Worm (Caenorhabditis elegans): ENCODE results near the gene T12D8.5.

DNA sequence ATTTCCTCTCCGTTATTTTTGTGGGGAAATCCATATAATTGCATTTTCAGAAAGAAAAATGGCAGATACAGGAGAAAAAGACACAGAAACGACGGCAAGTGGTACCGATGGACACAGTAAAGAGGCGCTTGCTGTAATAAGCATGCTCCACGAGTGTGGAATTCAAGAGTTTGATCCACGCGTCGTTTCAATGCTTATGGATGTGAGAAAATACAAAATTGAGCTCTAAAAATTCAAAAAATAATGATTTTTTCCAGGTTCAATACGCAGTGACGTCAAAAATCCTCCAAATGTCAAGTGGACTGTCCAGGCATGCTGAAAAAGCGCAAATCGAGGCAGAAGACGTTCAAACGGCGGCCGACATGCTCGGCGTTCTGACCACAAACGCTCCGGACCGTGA lies 2.4 kb downstream of the T12D8.5 start, which contains the start of gene taf-9:
- no peak for TF ChIP-seq ceh-13 (GFP tag; optimal IDR thresholded peaks at IDR 0.05)
- TF ChIP-seq ama-1 (optimal IDR thresholded peaks at IDR 0.05) = no peak
- no peak for TF ChIP-seq hnd-1 (tag; optimal IDR thresholded peaks at IDR 0.05)
- TF ChIP-seq hmg-4 (GFP tag; optimal IDR thresholded peaks at IDR 0.05) = no peak
- TF ChIP-seq sea-1 (GFP tag; conservative IDR thresholded peaks at IDR 0.05) = no peak
- no peak for TF ChIP-seq pes-1 (GFP tag; IDR thresholded peaks at IDR 0.05)
- no peak for TF ChIP-seq scrt-1 (GFP tag; IDR thresholded peaks at IDR 0.05)
- no peak for TF ChIP-seq flt-1 (GFP tag; IDR thresholded peaks at IDR 0.05)
- no peak for TF ChIP-seq ets-7 (tag; optimal IDR thresholded peaks at IDR 0.05)
- TF ChIP-seq F13C5.2 (tag; optimal IDR thresholded peaks at IDR 0.05) = no peak

Measured in whole organism, early embryonic.